Fruit fly (Drosophila melanogaster) whole organism, pupa: ENCODE measurements around the gene CG42674.

Experiments used
- CG10348 ChIP-seq: fragments of 200-800 bp; sonication (Bioruptor generic); IDR thresholded peaks from 2 replicates; pipeline ENCODE4 v1.3.6; 2022; ENCODE audit warnings: missing biosample characterization, missing genetic modification characterization
- CG12605 ChIP-seq: fragments of 200-800 bp; sonication (Bioruptor generic); IDR thresholded peaks from 2 replicates; pipeline ENCODE4 v1.3.6; 2022; ENCODE audit warnings: missing biosample characterization, missing genetic modification characterization
- CG13204 ChIP-seq: fragments of 200-800 bp; sonication (Bioruptor generic); optimal IDR thresholded peaks from 2 replicates; lab custom pipeline; 2018; ENCODE audit warnings: missing biosample characterization, mild to moderate bottlenecking, missing genetic modification characterization, moderate library complexity
- CG14655 ChIP-seq: fragments of 200-800 bp; sonication (Bioruptor generic); optimal IDR thresholded peaks from 3 replicates; lab custom pipeline; 2017; ENCODE audit warnings: mild to moderate bottlenecking, missing biosample characterization, missing genetic modification reagents, missing genetic modification characterization
- CG15710 ChIP-seq: fragments of 200-800 bp; sonication (Bioruptor generic); optimal IDR thresholded peaks from 2 replicates; lab custom pipeline; 2018; ENCODE audit warnings: missing biosample characterization, mild to moderate bottlenecking, missing genetic modification characterization, moderate library complexity
- CG17806 ChIP-seq: fragments of 200-800 bp; sonication (Bioruptor generic); optimal IDR thresholded peaks from 2 replicates; lab custom pipeline; 2018; ENCODE audit warnings: missing biosample characterization, mild to moderate bottlenecking, missing genetic modification characterization, moderate library complexity
- CG32121 ChIP-seq: fragments of 200-800 bp; sonication (Bioruptor generic); IDR thresholded peaks from 2 replicates; pipeline ENCODE4 v1.3.6; 2022; ENCODE audit warnings: missing biosample characterization, missing genetic modification characterization
- CG34367 ChIP-seq: fragments of 200-800 bp; sonication (Bioruptor generic); optimal IDR thresholded peaks from 2 replicates; lab custom pipeline; 2018; ENCODE audit warnings: missing biosample characterization, mild to moderate bottlenecking, missing genetic modification characterization
- CG4496 ChIP-seq: fragments of 200-800 bp; sonication (Bioruptor generic); IDR thresholded peaks from 3 replicates; pipeline ENCODE4 v1.3.6; 2022; ENCODE audit warnings: missing biosample characterization, missing genetic modification characterization
- CG8159 ChIP-seq: fragments of 200-800 bp; sonication (Bioruptor generic); optimal IDR thresholded peaks from 3 replicates; lab custom pipeline; 2018; ENCODE audit warnings: missing biosample characterization, mild to moderate bottlenecking, missing genetic modification characterization, moderate library complexity
- CG8301 ChIP-seq: fragments of 200-800 bp; sonication (Bioruptor generic); optimal IDR thresholded peaks from 2 replicates; lab custom pipeline; 2018; ENCODE audit warnings: missing biosample characterization, mild to moderate bottlenecking, missing genetic modification characterization
- CG9948 ChIP-seq: fragments of 200-800 bp; sonication (Bioruptor generic); optimal IDR thresholded peaks from 2 replicates; lab custom pipeline; 2018; ENCODE audit warnings: missing biosample characterization, mild to moderate bottlenecking, missing genetic modification characterization, moderate library complexity
- D1 ChIP-seq: fragments of 200-800 bp; sonication (Bioruptor generic); optimal IDR thresholded peaks from 2 replicates; lab custom pipeline; 2018; ENCODE audit warnings: missing biosample characterization, mild to moderate bottlenecking, missing genetic modification characterization, moderate library complexity
- EcR ChIP-seq: fragments of 200-800 bp; sonication (Bioruptor generic); optimal IDR thresholded peaks from 3 replicates; lab custom pipeline; 2019; ENCODE audit warnings: missing biosample characterization, missing genetic modification characterization, mild to moderate bottlenecking, moderate library complexity, missing genetic modification reagents
- Ets98B ChIP-seq: fragments of 200-800 bp; sonication (Bioruptor generic); IDR thresholded peaks from 2 replicates; pipeline ENCODE4 v1.3.6; 2022; ENCODE audit warnings: missing biosample characterization, missing genetic modification characterization
- Pif1A ChIP-seq: fragments of 200-800 bp; sonication (Bioruptor generic); optimal IDR thresholded peaks from 3 replicates; lab custom pipeline; 2016; ENCODE audit warnings: missing biosample characterization, missing genetic modification characterization
- Pif1B ChIP-seq: fragments of 200-800 bp; sonication (Bioruptor generic); optimal IDR thresholded peaks from 3 replicates; lab custom pipeline; 2016; ENCODE audit warnings: missing biosample characterization, missing genetic modification characterization
- Snoo ChIP-seq: fragments of 200-800 bp; sonication (Bioruptor generic); optimal IDR thresholded peaks from 3 replicates; lab custom pipeline; 2017; ENCODE audit warnings: missing biosample characterization, mild to moderate bottlenecking, missing genetic modification characterization, inconsistent platforms
- fd96Ca ChIP-seq: fragments of 200-800 bp; sonication (Bioruptor generic); IDR thresholded peaks from 3 replicates; pipeline ENCODE4 v1.3.6; 2022; ENCODE audit warnings: missing biosample characterization, missing genetic modification characterization
- gl ChIP-seq: fragments of 200-800 bp; sonication (Bioruptor generic); optimal IDR thresholded peaks from 2 replicates; lab custom pipeline; 2018; ENCODE audit warnings: missing biosample characterization, mild to moderate bottlenecking, missing genetic modification characterization
- rn ChIP-seq: fragments of 200-800 bp; sonication (Bioruptor generic); IDR thresholded peaks from 2 replicates; pipeline ENCODE4 v1.3.6; 2022; ENCODE audit warnings: missing biosample characterization, missing genetic modification characterization

CG42674 gene

dm6 chr3L:20138327-20138726 is 59.8 kb downstream of the CG42674 start:
- TF ChIP-seq Pif1A (GFP tag; lab: Kevin White, UChicago) (no peak), Ets98B (GFP tag; lab: Robert Waterston, UW) (no peak), CG12605 (GFP tag; lab: Robert Waterston, UW) (no peak), fd96Ca (GFP tag; lab: Robert Waterston, UW) (no peak)

- TF ChIP-seq CG9948 (tag; lab: Kevin White, UChicago) (no peak), EcR (GFP tag; lab: Kevin White, UChicago) (no peak), fd96Ca (GFP tag; lab: Robert Waterston, UW) (no peak), Snoo (tag; lab: Kevin White, UChicago) (no peak), CG8159 (tag; lab: Kevin White, UChicago) (no peak), CG10348 (no peak), Pif1A (GFP tag; lab: Kevin White, UChicago) (no peak)
Observed at dm6 chr3L:20133168-20133567, 64.9 kb downstream of the CG42674 start, which contains the start of gene CG7335. Gene CG7335, minus strand, starts transcription at chr3L:20133268.

- TF ChIP-seq EcR (GFP tag; lab: Kevin White, UChicago) (no peak), Pif1A (GFP tag; lab: Kevin White, UChicago) (no peak), fd96Ca (GFP tag; lab: Robert Waterston, UW) (no peak), CG8159 (tag; lab: Kevin White, UChicago) (no peak), Snoo (tag; lab: Kevin White, UChicago) (no peak), CG32121 (GFP tag; lab: Robert Waterston, UW) (no peak), CG10348 (no peak), CG4496 (GFP tag; lab: Robert Waterston, UW) (no peak), CG9948 (tag; lab: Kevin White, UChicago) (no peak)
- TF ChIP-seq, all 21 proteins: peak for 0
Observed at dm6 chr3L:20131643-20132042, 66.5 kb downstream of the CG42674 start, which contains the start of gene obst-J. Gene obst-J, minus strand, starts transcription at chr3L:20131743.

dm6 chr3L:20129032-20129431 is 69.1 kb downstream of the CG42674 start, which contains the start of gene gig:
Gene gig, plus strand, starts transcription at chr3L:20129181.
- TF ChIP-seq CG8159 (tag; lab: Kevin White, UChicago) (no peak), CG13204 (GFP tag; lab: Kevin White, UChicago) (no peak), fd96Ca (GFP tag; lab: Robert Waterston, UW) (no peak), CG15710 (tag; lab: Kevin White, UChicago) (no peak)

dm6 chr3L:20127281-20127680 is 70.8 kb downstream of the CG42674 start, which contains the start of gene CG7365:
Gene CG7365, minus strand, starts transcription at chr3L:20127381.
- no peak for TF ChIP-seq CG17806 (tag; lab: Kevin White, UChicago)
- TF ChIP-seq Snoo (tag; lab: Kevin White, UChicago): no peak
- TF ChIP-seq CG8159 (tag; lab: Kevin White, UChicago): no peak
- no peak for TF ChIP-seq CG12605 (GFP tag; lab: Robert Waterston, UW)
- TF ChIP-seq Pif1B: no peak
- no peak for TF ChIP-seq CG9948 (tag; lab: Kevin White, UChicago)
- no peak for TF ChIP-seq Ets98B (GFP tag; lab: Robert Waterston, UW)
- no peak for TF ChIP-seq Pif1A (GFP tag; lab: Kevin White, UChicago)
- TF ChIP-seq CG32121 (GFP tag; lab: Robert Waterston, UW): no peak
- TF ChIP-seq CG34367 (tag; lab: Kevin White, UChicago): no peak
- no peak for TF ChIP-seq CG14655 (GFP tag; lab: Kevin White, UChicago)
- TF ChIP-seq CG10348: no peak

- TF ChIP-seq rn (GFP tag; lab: Robert Waterston, UW) (no peak), EcR (GFP tag; lab: Kevin White, UChicago) (peak; percentile 41), CG9948 (tag; lab: Kevin White, UChicago) (no peak), CG4496 (GFP tag; lab: Robert Waterston, UW) (0 out of 3 replicates have a peak, but pooled peaks have one; percentile 51), CG13204 (GFP tag; lab: Kevin White, UChicago) (peak; percentile 37)
Observed at dm6 chr3L:20126106-20126505, 72.0 kb downstream of the CG42674 start.

dm6 chr3L:20123038-20123437 is 75.1 kb downstream of the CG42674 start:
- TF ChIP-seq CG10348 (no peak), CG4496 (GFP tag; lab: Robert Waterston, UW) (no peak), CG12605 (GFP tag; lab: Robert Waterston, UW) (no peak), CG17806 (tag; lab: Kevin White, UChicago) (no peak), CG8159 (tag; lab: Kevin White, UChicago) (no peak), gl (tag; lab: Kevin White, UChicago) (no peak), CG8301 (tag; lab: Kevin White, UChicago) (no peak), Ets98B (GFP tag; lab: Robert Waterston, UW) (no peak), fd96Ca (GFP tag; lab: Robert Waterston, UW) (no peak), Pif1B (no peak), CG9948 (tag; lab: Kevin White, UChicago) (no peak), CG14655 (GFP tag; lab: Kevin White, UChicago) (no peak), CG15710 (tag; lab: Kevin White, UChicago) (no peak), D1 (no peak)
